Fruit fly (Drosophila melanogaster) whole organism, embryonic: Measurements from ENCODE around the gene CG9747.

Experiments
- Ada2b ChIP-seq: fragments of 200-800 bp; sonication (Bioruptor generic); IDR thresholded peaks from 2 replicates; pipeline ENCODE4 v1.3.6; 2022; ENCODE audit warnings: missing biosample characterization, missing genetic modification characterization
- Atf3 ChIP-seq: fragments of 200-800 bp; sonication (Bioruptor generic); optimal IDR thresholded peaks from 3 replicates; lab custom pipeline; 2016; ENCODE audit warnings: missing biosample characterization, missing genetic modification characterization
- CG10147 ChIP-seq: fragments of 200-800 bp; sonication (Bioruptor generic); optimal IDR thresholded peaks from 2 replicates; lab custom pipeline; 2019; ENCODE audit warnings: missing biosample characterization, mild to moderate bottlenecking, missing genetic modification characterization, moderate library complexity
- CG10209 ChIP-seq: fragments of 200-800 bp; sonication (Bioruptor generic); optimal IDR thresholded peaks from 3 replicates; lab custom pipeline; 2017; ENCODE audit warnings: missing biosample characterization, mild to moderate bottlenecking, missing genetic modification characterization, missing genetic modification reagents
- CG11456 ChIP-seq: fragments of 200-800 bp; sonication (Bioruptor generic); IDR thresholded peaks from 3 replicates; pipeline ENCODE4 v1.3.6; 2022; ENCODE audit warnings: missing biosample characterization, missing genetic modification characterization
- CG13624 ChIP-seq: fragments of 200-800 bp; sonication (Bioruptor generic); optimal IDR thresholded peaks from 2 replicates; lab custom pipeline; 2016; ENCODE audit warnings: missing biosample characterization, missing genetic modification characterization
- CG14441 ChIP-seq: fragments of 200-800 bp; sonication (Bioruptor generic); IDR thresholded peaks from 2 replicates; pipeline ENCODE4 v1.3.6; 2022; ENCODE audit warnings: missing biosample characterization, missing genetic modification characterization
- CG14710 ChIP-seq: fragments of 200-800 bp; sonication (Bioruptor generic); optimal IDR thresholded peaks from 3 replicates; lab custom pipeline; 2019; ENCODE audit warnings: missing biosample characterization, mild to moderate bottlenecking, missing genetic modification characterization, moderate library complexity
- CG14965 ChIP-seq: fragments of 200-800 bp; sonication (Bioruptor generic); optimal IDR thresholded peaks from 2 replicates; lab custom pipeline; 2016; ENCODE audit warnings: missing biosample characterization, missing genetic modification characterization, borderline replicate concordance
- CG1603 ChIP-seq: fragments of 200-800 bp; sonication (Bioruptor generic); optimal IDR thresholded peaks from 2 replicates; lab custom pipeline; 2019; ENCODE audit warnings: missing biosample characterization, mild to moderate bottlenecking, missing genetic modification characterization, moderate library complexity
- CG16813 ChIP-seq: fragments of 200-800 bp; sonication (Bioruptor generic); IDR thresholded peaks from 3 replicates; pipeline ENCODE4 v1.3.6; 2022; ENCODE audit warnings: missing biosample characterization, missing genetic modification characterization; ENCODE audit not compliant: partially characterized antibody
- CG17829 ChIP-seq: fragments of 200-800 bp; optimal IDR thresholded peaks from 2 replicates; lab custom pipeline; 2019; ENCODE audit warnings: missing biosample characterization, mild to moderate bottlenecking, missing genetic modification characterization, moderate library complexity
- CG2129 ChIP-seq: fragments of 200-800 bp; sonication (Bioruptor generic); IDR thresholded peaks from 2 replicates; pipeline ENCODE4 v1.3.6; 2022; ENCODE audit warnings: missing biosample characterization, missing genetic modification characterization; ENCODE audit not compliant: partially characterized antibody
- CG2875 ChIP-seq: fragments of 200-800 bp; sonication (Bioruptor generic); optimal IDR thresholded peaks from 2 replicates; lab custom pipeline; 2017; ENCODE audit warnings: missing biosample characterization, mild to moderate bottlenecking, missing genetic modification characterization, missing genetic modification reagents
- CG31224 ChIP-seq: fragments of 200-800 bp; sonication (Bioruptor generic); IDR thresholded peaks from 2 replicates; pipeline ENCODE4 v1.3.6; 2022; ENCODE audit warnings: missing biosample characterization, missing genetic modification characterization
- CG3281 ChIP-seq: fragments of 200-800 bp; sonication (Bioruptor generic); optimal IDR thresholded peaks from 3 replicates; lab custom pipeline; 2017; ENCODE audit warnings: missing biosample characterization, mild to moderate bottlenecking, missing genetic modification characterization
- CG6689 ChIP-seq: fragments of 200-800 bp; sonication (Bioruptor generic); IDR thresholded peaks from 2 replicates; pipeline ENCODE4 v1.3.6; 2022; ENCODE audit warnings: missing biosample characterization, missing genetic modification characterization
- CG8359 ChIP-seq: fragments of 200-800 bp; sonication (Bioruptor generic); optimal IDR thresholded peaks from 2 replicates; lab custom pipeline; 2017; ENCODE audit warnings: missing biosample characterization, mild to moderate bottlenecking, missing genetic modification characterization, borderline replicate concordance
- CG9817 ChIP-seq: fragments of 200-800 bp; sonication (Bioruptor generic); optimal IDR thresholded peaks from 2 replicates; lab custom pipeline; 2018; ENCODE audit warnings: missing biosample characterization, mild to moderate bottlenecking, missing genetic modification characterization, moderate library complexity
- CoRest ChIP-seq: fragments of 200-800 bp; sonication (Bioruptor generic); optimal IDR thresholded peaks from 3 replicates; lab custom pipeline; 2018; ENCODE audit warnings: missing biosample characterization, mild to moderate bottlenecking, missing genetic modification characterization, moderate library complexity
- Drgx ChIP-seq: fragments of 200-800 bp; sonication (Bioruptor generic); IDR thresholded peaks from 2 replicates; pipeline ENCODE4 v1.3.6; 2022; ENCODE audit warnings: missing biosample characterization, missing genetic modification characterization
- HmgD ChIP-seq: fragments of 200-800 bp; sonication (Bioruptor generic); optimal IDR thresholded peaks from 3 replicates; lab custom pipeline; 2016; ENCODE audit warnings: missing biosample characterization, missing genetic modification characterization
- Hsf ChIP-seq: fragments of 200-800 bp; sonication (Bioruptor generic); optimal IDR thresholded peaks from 3 replicates; lab custom pipeline; 2016; ENCODE audit warnings: missing biosample characterization, missing genetic modification characterization
- Myb ChIP-seq: fragments of 200-800 bp; sonication (Bioruptor generic); optimal IDR thresholded peaks from 2 replicates; lab custom pipeline; 2016; ENCODE audit warnings: missing biosample characterization, missing genetic modification characterization
- Ptx1 ChIP-seq: fragments of 200-800 bp; sonication (Bioruptor generic); IDR thresholded peaks from 2 replicates; pipeline ENCODE4 v1.3.6; 2022; ENCODE audit warnings: missing biosample characterization, missing genetic modification characterization
- Side ChIP-seq: fragments of 200-800 bp; sonication (Bioruptor generic); optimal IDR thresholded peaks from 2 replicates; lab custom pipeline; 2016; ENCODE audit warnings: missing biosample characterization, missing genetic modification characterization
- Sox100B ChIP-seq: fragments of 200-800 bp; sonication (Bioruptor generic); optimal IDR thresholded peaks from 3 replicates; lab custom pipeline; 2018; ENCODE audit warnings: missing biosample characterization, mild to moderate bottlenecking, missing genetic modification characterization
- Taf1 ChIP-seq: fragments of 200-800 bp; sonication (Bioruptor generic); IDR thresholded peaks from 2 replicates; pipeline ENCODE4 v1.3.6; 2022; ENCODE audit warnings: missing biosample characterization, missing genetic modification characterization
- Vsx1 ChIP-seq: fragments of 200-800 bp; sonication (Bioruptor generic); optimal IDR thresholded peaks from 2 replicates; lab custom pipeline; 2017; ENCODE audit warnings: missing biosample characterization, mild to moderate bottlenecking, missing genetic modification characterization, missing genetic modification reagents
- bigmax ChIP-seq: fragments of 200-800 bp; sonication (Bioruptor generic); optimal IDR thresholded peaks from 2 replicates; lab custom pipeline; 2018; ENCODE audit warnings: missing biosample characterization, mild to moderate bottlenecking, missing genetic modification characterization
- caup ChIP-seq: fragments of 200-800 bp; sonication (Bioruptor generic); optimal IDR thresholded peaks from 3 replicates; lab custom pipeline; 2017; ENCODE audit warnings: missing biosample characterization, mild to moderate bottlenecking, missing genetic modification characterization, moderate library complexity; ENCODE audit not compliant: severe bottlenecking
- dimm ChIP-seq: fragments of 200-800 bp; sonication (Bioruptor generic); IDR thresholded peaks from 2 replicates; pipeline ENCODE4 v1.3.6; 2022; ENCODE audit warnings: missing biosample characterization, missing genetic modification characterization
- dm ChIP-seq: fragments of 200-800 bp; sonication (Bioruptor generic); optimal IDR thresholded peaks from 3 replicates; lab custom pipeline; 2016; ENCODE audit warnings: missing biosample characterization, missing genetic modification characterization
- exex ChIP-seq: fragments of 200-800 bp; sonication (Bioruptor generic); optimal IDR thresholded peaks from 4 replicates; lab custom pipeline; 2018; ENCODE audit warnings: missing biosample characterization, mild to moderate bottlenecking, missing genetic modification characterization, moderate library complexity
- fru ChIP-seq: fragments of >200 bp; optimal IDR thresholded peaks from 2 replicates; lab custom pipeline; 2017
- gem ChIP-seq: fragments of 200-800 bp; sonication (Bioruptor generic); optimal IDR thresholded peaks from 2 replicates; lab custom pipeline; 2019; ENCODE audit warnings: missing biosample characterization, mild to moderate bottlenecking, missing genetic modification characterization, moderate library complexity
- gt ChIP-seq: fragments of 200-800 bp; sonication (Bioruptor generic); IDR thresholded peaks from 2 replicates; pipeline ENCODE4 v1.3.6; 2022; ENCODE audit warnings: missing biosample characterization, missing genetic modification characterization
- hb ChIP-seq: fragments of 200-800 bp; sonication (Bioruptor generic); IDR thresholded peaks from 3 replicates; pipeline ENCODE4 v1.3.6; 2022; ENCODE audit warnings: missing biosample characterization, missing genetic modification characterization; ENCODE audit not compliant: partially characterized antibody
- insv ChIP-seq, 2 experiments: fragments of 200-800 bp; sonication (Bioruptor generic); optimal IDR thresholded peaks; 3 replicates each; lab custom pipeline; 2016 to 2018; ENCODE audit warnings: missing biosample characterization in 2 of 2, missing genetic modification characterization in 2 of 2
- knrl ChIP-seq: fragments of 200-800 bp; sonication (Bioruptor generic); IDR thresholded peaks from 3 replicates; pipeline ENCODE4 v1.3.6; 2022; ENCODE audit warnings: missing biosample characterization, missing genetic modification characterization; ENCODE audit not compliant: partially characterized antibody
- nom ChIP-seq: fragments of 200-800 bp; sonication (Bioruptor generic); optimal IDR thresholded peaks from 2 replicates; lab custom pipeline; 2017; ENCODE audit warnings: missing biosample characterization, missing genetic modification characterization, mild to moderate bottlenecking, moderate library complexity, missing genetic modification reagents
- onecut ChIP-seq: fragments of 200-800 bp; sonication (Bioruptor generic); IDR thresholded peaks from 2 replicates; pipeline ENCODE4 v1.3.6; 2022; ENCODE audit warnings: missing biosample characterization, missing genetic modification characterization
- psq ChIP-seq: fragments of 200-800 bp; sonication (Bioruptor generic); optimal IDR thresholded peaks from 2 replicates; lab custom pipeline; 2017; ENCODE audit warnings: missing biosample characterization, missing genetic modification characterization
- pzg ChIP-seq: fragments of 200-800 bp; sonication (Bioruptor generic); optimal IDR thresholded peaks from 3 replicates; lab custom pipeline; 2018; ENCODE audit warnings: missing biosample characterization, mild to moderate bottlenecking, missing genetic modification characterization, moderate library complexity
- scrt ChIP-seq: fragments of 200-800 bp; sonication (Bioruptor generic); optimal IDR thresholded peaks from 2 replicates; lab custom pipeline; 2018; ENCODE audit warnings: missing biosample characterization, mild to moderate bottlenecking, missing genetic modification characterization, moderate library complexity
- slp2 ChIP-seq: fragments of 200-800 bp; sonication (Bioruptor generic); optimal IDR thresholded peaks from 2 replicates; lab custom pipeline; 2016; ENCODE audit warnings: missing biosample characterization, missing genetic modification characterization
- ssp ChIP-seq: fragments of 200-800 bp; sonication (Bioruptor generic); IDR thresholded peaks from 2 replicates; pipeline ENCODE4 v1.3.6; 2022; ENCODE audit warnings: missing biosample characterization, missing genetic modification characterization
- tap ChIP-seq: fragments of 200-800 bp; optimal IDR thresholded peaks from 3 replicates; lab custom pipeline; 2019; ENCODE audit warnings: missing biosample characterization, mild to moderate bottlenecking, missing genetic modification characterization, moderate library complexity
- tll ChIP-seq, 2 experiments: fragments of 200-800 bp in 1 of 2; fragments of >200 bp in 1 of 2; sonication (Bioruptor generic) in 1 of 2; optimal IDR thresholded peaks; 2 replicates each; lab custom pipeline; 2017 to 2019; ENCODE audit warnings: missing biosample characterization in 2 of 2, missing genetic modification characterization in 2 of 2, mild to moderate bottlenecking in 1 of 2, moderate library complexity in 1 of 2
- trem ChIP-seq: fragments of 200-800 bp; optimal IDR thresholded peaks from 3 replicates; lab custom pipeline; 2019; ENCODE audit warnings: missing biosample characterization, mild to moderate bottlenecking, missing genetic modification characterization, moderate library complexity

The CG9747 gene

DNA sequence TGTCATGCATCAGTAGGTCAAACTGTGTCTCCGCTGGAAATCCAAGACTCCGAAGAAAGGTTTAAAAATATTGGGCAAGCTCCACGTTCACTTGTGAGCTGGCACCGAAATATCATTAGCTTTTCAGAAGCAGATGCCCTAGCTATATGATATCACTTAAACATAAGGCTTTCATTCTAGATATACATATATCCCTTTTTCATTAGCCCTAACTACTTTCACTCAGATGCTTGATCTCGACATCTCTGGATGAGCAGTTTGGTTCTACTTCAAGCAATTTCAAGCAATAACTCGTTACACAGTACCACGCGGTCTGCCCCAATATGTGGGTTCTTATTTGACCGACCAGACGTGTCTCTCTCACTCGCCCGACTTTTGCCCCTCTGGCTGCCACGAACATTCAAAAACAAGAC is 416 bp upstream of the CG9747 start (continued):
- TF ChIP-seq CG16813, result no peak
- TF ChIP-seq nom (GFP tag; lab: Kevin White, UChicago), result no peak
- TF ChIP-seq Myb (GFP tag; lab: Kevin White, UChicago), result peak; percentile 18
- no peak for TF ChIP-seq CG8359 (GFP tag; lab: Kevin White, UChicago)
- TF ChIP-seq CG9817 (tag; lab: Kevin White, UChicago), result no peak
- no peak for TF ChIP-seq tll (GFP tag; optimal IDR thresholded peaks at IDR 0.05; lab: Kevin White, UChicago)
- TF ChIP-seq HmgD (GFP tag; lab: Kevin White, UChicago), result no peak
- no peak for TF ChIP-seq tap
- no peak for TF ChIP-seq gt
- no peak for TF ChIP-seq CG2875 (GFP tag; lab: Kevin White, UChicago)
- TF ChIP-seq knrl (GFP tag; lab: Robert Waterston, UW), result no peak
- TF ChIP-seq Atf3 (GFP tag; lab: Kevin White, UChicago), result no peak
- peak; percentile 29; the same call in 1 of the 2 replicates for TF ChIP-seq Drgx (GFP tag; lab: Robert Waterston, UW)
- TF ChIP-seq CoRest (tag; lab: Kevin White, UChicago), result peak; percentile 63
- peak; percentile 34 for TF ChIP-seq Sox100B (GFP tag; lab: Kevin White, UChicago)
- no peak for TF ChIP-seq CG14965 (GFP tag; lab: Kevin White, UChicago)
- TF ChIP-seq onecut, result no peak
- no peak for TF ChIP-seq hb (GFP tag; lab: Robert Waterston, UW)
- peak; percentile 31 for TF ChIP-seq Hsf (GFP tag; lab: Kevin White, UChicago)
- TF ChIP-seq trem (tag; lab: Kevin White, UChicago), result no peak
- no peak for TF ChIP-seq CG3281 (GFP tag; lab: Kevin White, UChicago)
- TF ChIP-seq bigmax, result no peak
- no peak for TF ChIP-seq psq (GFP tag; lab: Kevin White, UChicago)
- TF ChIP-seq CG14441 (GFP tag; lab: Robert Waterston, UW), result peak; percentile 31; the same call in 1 of the 2 replicates
- no peak for TF ChIP-seq dimm
- TF ChIP-seq dm, result peak; percentile 19
- TF ChIP-seq Ptx1 (GFP tag; lab: Robert Waterston, UW), result peak; percentile 43; the same call in 1 of the 2 replicates
- TF ChIP-seq slp2 (GFP tag; lab: Kevin White, UChicago), result peak; percentile 54
- TF ChIP-seq Ada2b (GFP tag; lab: Robert Waterston, UW), result no peak
- TF ChIP-seq CG1603 (tag; lab: Kevin White, UChicago), result peak; percentile 34
- no peak for TF ChIP-seq Vsx1 (GFP tag; lab: Kevin White, UChicago)
- peak; percentile 44 for TF ChIP-seq CG13624 (GFP tag; lab: Kevin White, UChicago)
- TF ChIP-seq fru (lab: Kevin White, UChicago), result no peak
- TF ChIP-seq CG11456 (GFP tag; lab: Robert Waterston, UW), result no peak
- no peak for TF ChIP-seq Taf1 (GFP tag; lab: Robert Waterston, UW)
- 0 out of 2 replicates have a peak, but pooled peaks have one; percentile 36 for TF ChIP-seq CG31224 (GFP tag; lab: Robert Waterston, UW)
- peak; percentile 23 for TF ChIP-seq CG10209 (GFP tag; lab: Kevin White, UChicago)
- no peak for TF ChIP-seq CG6689 (GFP tag; lab: Robert Waterston, UW)
- TF ChIP-seq CG2129 (GFP tag; lab: Robert Waterston, UW), result no peak
- TF ChIP-seq CG17829, result peak; percentile 32
- no peak for TF ChIP-seq scrt (GFP tag; lab: Kevin White, UChicago)
- no peak for TF ChIP-seq insv (GFP tag; optimal IDR thresholded peaks at IDR 0.05; lab: Kevin White, UChicago)
- TF ChIP-seq exex (tag; lab: Kevin White, UChicago), result no peak
- TF ChIP-seq caup (GFP tag; lab: Kevin White, UChicago), result no peak
- no peak for TF ChIP-seq CG14710
- TF ChIP-seq Side (GFP tag; lab: Kevin White, UChicago), result no peak
- peak; percentile 61 for TF ChIP-seq gem
- TF ChIP-seq ssp, result 0 out of 2 replicates have a peak, but pooled peaks have one; percentile 30
- no peak for TF ChIP-seq pzg (GFP tag; lab: Kevin White, UChicago)
- no peak for TF ChIP-seq CG10147 (GFP tag; lab: Kevin White, UChicago)
